Fruit fly (Drosophila melanogaster): ENCODE results near the gene Alg14.

DNA sequence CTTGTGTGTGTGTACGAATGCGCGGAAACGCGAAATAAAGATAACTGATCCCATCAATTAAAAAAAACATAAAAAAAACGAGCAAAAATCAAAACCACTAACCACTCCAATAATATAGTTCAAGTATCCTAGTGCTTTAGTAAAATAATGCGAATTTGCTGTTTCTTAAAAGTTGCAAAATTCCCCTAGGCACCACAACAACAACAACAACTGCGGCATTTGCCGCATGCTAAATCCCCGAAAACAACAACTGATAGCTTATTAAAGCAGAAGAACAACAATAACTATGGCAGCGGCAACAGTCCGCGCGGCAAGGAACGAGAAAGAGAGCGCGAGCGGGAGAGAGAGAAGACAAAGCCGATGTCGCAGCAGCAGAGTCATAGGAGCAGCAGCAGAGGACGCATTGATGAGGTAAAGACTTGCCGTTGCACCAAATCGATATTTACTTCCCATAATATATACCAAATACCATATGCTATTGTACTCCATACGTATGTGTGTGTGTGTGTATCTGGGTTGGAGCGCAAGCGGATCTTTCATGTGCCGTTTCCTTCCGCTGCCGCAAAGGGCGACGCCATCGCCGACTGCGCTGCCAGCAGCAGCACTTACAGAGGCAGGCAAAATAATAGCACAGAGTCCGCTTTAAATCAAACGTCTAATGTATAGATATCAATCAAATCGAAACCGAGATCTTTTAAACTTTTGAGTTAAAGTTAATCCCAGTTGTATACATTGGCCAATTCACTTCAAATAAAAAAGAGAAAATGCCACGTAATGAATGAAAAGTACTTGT, 11.2 kb downstream of the Alg14 start:
- TF ChIP-seq Dll (optimal IDR thresholded peaks at IDR 0.05), result peak; percentile 18
- no peak for TF ChIP-seq CG8478 (optimal IDR thresholded peaks at IDR 0.05)
- TF ChIP-seq EcR (GFP tag; optimal IDR thresholded peaks at IDR 0.05), result no peak
- no peak for TF ChIP-seq pan (optimal IDR thresholded peaks at IDR 0.05)
